Fruit fly (Drosophila melanogaster) whole organism, embryonic: ENCODE data around the gene AlkB.
A peak's percentile ranks its signal among the peaks of the same experiment; 100 is the strongest.

ENCODE experiments used
- Abd-B ChIP-seq: fragments of 200-800 bp; sonication (Bioruptor generic); optimal IDR thresholded peaks from 2 replicates; lab custom pipeline; 2018; ENCODE audit warnings: missing biosample characterization, mild to moderate bottlenecking, missing genetic modification characterization, moderate library complexity
- Aef1 ChIP-seq: fragments of 200-800 bp; sonication (Bioruptor generic); IDR thresholded peaks from 3 replicates; pipeline ENCODE4 v1.3.6; 2022; ENCODE audit warnings: missing biosample characterization, missing genetic modification characterization
- Asciz ChIP-seq: fragments of 200-800 bp; sonication (Bioruptor generic); optimal IDR thresholded peaks from 2 replicates; lab custom pipeline; 2017; ENCODE audit warnings: missing biosample characterization, mild to moderate bottlenecking, missing genetic modification characterization, missing genetic modification reagents
- B-H1 ChIP-seq: fragments of 200-800 bp; sonication (Bioruptor generic); IDR thresholded peaks from 3 replicates; pipeline ENCODE4 v1.3.6; 2022; ENCODE audit warnings: missing biosample characterization, missing genetic modification characterization
- CG10209 ChIP-seq: fragments of 200-800 bp; sonication (Bioruptor generic); optimal IDR thresholded peaks from 3 replicates; lab custom pipeline; 2017; ENCODE audit warnings: missing biosample characterization, mild to moderate bottlenecking, missing genetic modification characterization, missing genetic modification reagents
- CG10565 ChIP-seq: fragments of 200-800 bp; sonication (Bioruptor generic); optimal IDR thresholded peaks from 3 replicates; lab custom pipeline; 2016; ENCODE audit warnings: missing biosample characterization, mild to moderate bottlenecking, missing genetic modification characterization
- CG11247 ChIP-seq: fragments of 200-800 bp; sonication (Bioruptor generic); IDR thresholded peaks from 2 replicates; pipeline ENCODE4 v1.3.6; 2022; ENCODE audit warnings: missing biosample characterization, missing genetic modification characterization
- CG13296 ChIP-seq: fragments of 200-800 bp; sonication (Bioruptor generic); optimal IDR thresholded peaks from 3 replicates; lab custom pipeline; 2018; ENCODE audit warnings: missing biosample characterization, mild to moderate bottlenecking, missing genetic modification characterization
- CG1529 ChIP-seq: fragments of 200-800 bp; sonication (Bioruptor generic); optimal IDR thresholded peaks from 3 replicates; lab custom pipeline; 2018; ENCODE audit warnings: missing biosample characterization, missing genetic modification characterization
- CG15696 ChIP-seq: fragments of 200-800 bp; sonication (Bioruptor generic); optimal IDR thresholded peaks from 2 replicates; lab custom pipeline; 2019; ENCODE audit warnings: missing biosample characterization, mild to moderate bottlenecking, missing genetic modification characterization, moderate library complexity
- CG2116 ChIP-seq: fragments of 200-800 bp; sonication (Bioruptor generic); optimal IDR thresholded peaks from 3 replicates; lab custom pipeline; 2018; ENCODE audit warnings: missing biosample characterization, mild to moderate bottlenecking, missing genetic modification characterization
- CG2202 ChIP-seq: fragments of 200-800 bp; sonication (Bioruptor generic); optimal IDR thresholded peaks from 2 replicates; lab custom pipeline; 2018; ENCODE audit warnings: missing biosample characterization, mild to moderate bottlenecking, missing genetic modification characterization
- CG2712 ChIP-seq: fragments of 200-800 bp; optimal IDR thresholded peaks from 3 replicates; lab custom pipeline; 2019; ENCODE audit warnings: missing biosample characterization, mild to moderate bottlenecking, missing genetic modification characterization, moderate library complexity
- CG3163 ChIP-seq: fragments of 200-800 bp; sonication (Bioruptor generic); optimal IDR thresholded peaks from 3 replicates; lab custom pipeline; 2016; ENCODE audit warnings: missing biosample characterization, missing genetic modification characterization
- CG32532 ChIP-seq: fragments of 200-800 bp; sonication (Bioruptor generic); IDR thresholded peaks from 2 replicates; pipeline ENCODE4 v1.3.6; 2022; ENCODE audit warnings: missing biosample characterization, missing genetic modification characterization
- CG33557 ChIP-seq: fragments of 200-800 bp; sonication (Bioruptor generic); optimal IDR thresholded peaks from 2 replicates; lab custom pipeline; 2019; ENCODE audit warnings: missing biosample characterization, mild to moderate bottlenecking, missing genetic modification characterization, moderate library complexity
- CG34224 ChIP-seq: fragments of 200-800 bp; sonication (Bioruptor generic); IDR thresholded peaks from 3 replicates; pipeline ENCODE4 v1.3.6; 2022; ENCODE audit warnings: missing biosample characterization, missing genetic modification characterization; ENCODE audit not compliant: partially characterized antibody
- CG5953 ChIP-seq: fragments of 200-800 bp; sonication (Bioruptor generic); IDR thresholded peaks from 2 replicates; pipeline ENCODE4 v1.3.6; 2022; ENCODE audit warnings: missing biosample characterization, missing genetic modification characterization
- CG6683 ChIP-seq: fragments of 200-800 bp; sonication (Bioruptor generic); optimal IDR thresholded peaks from 2 replicates; lab custom pipeline; 2017; ENCODE audit warnings: missing biosample characterization, mild to moderate bottlenecking, missing genetic modification characterization, missing genetic modification reagents
- CG7928 ChIP-seq: fragments of 200-800 bp; sonication (Bioruptor generic); optimal IDR thresholded peaks from 2 replicates; lab custom pipeline; 2017; ENCODE audit warnings: missing biosample characterization, mild to moderate bottlenecking, missing genetic modification characterization
- CG8290 ChIP-seq, 3 experiments: fragments of 200-800 bp; sonication (Bioruptor generic); optimal IDR thresholded peaks; 2 replicates each; lab custom pipeline; 2016 to 2019; ENCODE audit warnings: missing biosample characterization in 3 of 3, missing genetic modification characterization in 3 of 3, mild to moderate bottlenecking in 2 of 3, moderate library complexity in 1 of 3
- CG9215 ChIP-seq: fragments of 200-800 bp; sonication (Bioruptor generic); IDR thresholded peaks from 2 replicates; pipeline ENCODE4 v1.3.6; 2022; ENCODE audit warnings: missing biosample characterization, missing genetic modification characterization
- CG9797 ChIP-seq: fragments of 200-800 bp; sonication (Bioruptor generic); optimal IDR thresholded peaks from 3 replicates; lab custom pipeline; 2018; ENCODE audit warnings: missing biosample characterization, mild to moderate bottlenecking, missing genetic modification characterization
- CG9876 ChIP-seq: fragments of 200-800 bp; sonication (Bioruptor generic); optimal IDR thresholded peaks from 2 replicates; lab custom pipeline; 2016; ENCODE audit warnings: missing biosample characterization, missing genetic modification characterization
- CrebB ChIP-seq: fragments of 200-800 bp; sonication (Bioruptor generic); optimal IDR thresholded peaks from 3 replicates; lab custom pipeline; 2018; ENCODE audit warnings: missing biosample characterization, mild to moderate bottlenecking, missing genetic modification characterization
- Dbx ChIP-seq: fragments of 200-800 bp; sonication (Bioruptor generic); IDR thresholded peaks from 3 replicates; pipeline ENCODE4 v1.3.6; 2022; ENCODE audit warnings: missing biosample characterization, missing genetic modification characterization
- Elba2 ChIP-seq: fragments of 200-800 bp; sonication (Bioruptor generic); optimal IDR thresholded peaks from 3 replicates; lab custom pipeline; 2016; ENCODE audit warnings: missing biosample characterization, missing genetic modification characterization
- Fer3 ChIP-seq: fragments of 200-800 bp; sonication (Bioruptor generic); optimal IDR thresholded peaks from 2 replicates; lab custom pipeline; 2018; ENCODE audit warnings: missing biosample characterization, mild to moderate bottlenecking, missing genetic modification characterization, moderate library complexity
- Mad ChIP-seq: fragments of 200-800 bp; sonication (Bioruptor generic); optimal IDR thresholded peaks from 2 replicates; lab custom pipeline; 2016; ENCODE audit warnings: missing biosample characterization, missing genetic modification characterization
- Mes4 ChIP-seq: fragments of 200-800 bp; sonication (Bioruptor generic); optimal IDR thresholded peaks from 2 replicates; lab custom pipeline; 2016; ENCODE audit warnings: missing biosample characterization, missing genetic modification characterization
- NC2β ChIP-seq: fragments of 200-800 bp; sonication (Bioruptor generic); optimal IDR thresholded peaks from 2 replicates; lab custom pipeline; 2016; ENCODE audit warnings: missing biosample characterization, missing genetic modification characterization
- YL-1 ChIP-seq: fragments of 200-800 bp; sonication (Bioruptor generic); optimal IDR thresholded peaks from 3 replicates; lab custom pipeline; 2017; ENCODE audit warnings: missing biosample characterization, mild to moderate bottlenecking, missing genetic modification characterization
- bigmax ChIP-seq: fragments of 200-800 bp; sonication (Bioruptor generic); optimal IDR thresholded peaks from 2 replicates; lab custom pipeline; 2018; ENCODE audit warnings: missing biosample characterization, mild to moderate bottlenecking, missing genetic modification characterization
- crol ChIP-seq: fragments of 200-800 bp; sonication (Bioruptor generic); IDR thresholded peaks from 2 replicates; pipeline ENCODE4 v1.3.6; 2022; ENCODE audit warnings: missing biosample characterization, missing genetic modification characterization
- cwo ChIP-seq: fragments of 200-800 bp; sonication (Bioruptor generic); optimal IDR thresholded peaks from 3 replicates; lab custom pipeline; 2017; ENCODE audit warnings: missing biosample characterization, missing genetic modification characterization, mild to moderate bottlenecking, moderate library complexity, missing genetic modification reagents
- dpn ChIP-seq, 2 experiments: fragments of 200-800 bp; sonication (Bioruptor generic); optimal IDR thresholded peaks; 3 replicates each; lab custom pipeline; 2016; ENCODE audit warnings: missing biosample characterization in 2 of 2, missing genetic modification characterization in 2 of 2
- fd64A ChIP-seq: fragments of 200-800 bp; sonication (Bioruptor generic); optimal IDR thresholded peaks from 3 replicates; lab custom pipeline; 2018; ENCODE audit warnings: missing biosample characterization, mild to moderate bottlenecking, missing genetic modification characterization
- gro ChIP-seq: fragments of 200-800 bp; sonication (Bioruptor generic); optimal IDR thresholded peaks from 2 replicates; lab custom pipeline; 2016; ENCODE audit warnings: missing biosample characterization, missing genetic modification characterization
- pzg ChIP-seq: fragments of 200-800 bp; sonication (Bioruptor generic); optimal IDR thresholded peaks from 3 replicates; lab custom pipeline; 2018; ENCODE audit warnings: missing biosample characterization, mild to moderate bottlenecking, missing genetic modification characterization, moderate library complexity
- repo ChIP-seq: fragments of 200-800 bp; sonication (Bioruptor generic); optimal IDR thresholded peaks from 2 replicates; lab custom pipeline; 2016; ENCODE audit warnings: missing biosample characterization, missing genetic modification characterization
- rib ChIP-seq: fragments of 200-800 bp; sonication (Bioruptor generic); IDR thresholded peaks from 2 replicates; pipeline ENCODE4 v1.3.6; 2022; ENCODE audit warnings: missing biosample characterization, missing genetic modification characterization
- salm ChIP-seq: fragments of 200-800 bp; sonication (Bioruptor generic); optimal IDR thresholded peaks from 2 replicates; lab custom pipeline; 2018; ENCODE audit warnings: missing biosample characterization, mild to moderate bottlenecking, missing genetic modification characterization
- seq ChIP-seq: fragments of 200-800 bp; sonication (Bioruptor generic); IDR thresholded peaks from 2 replicates; pipeline ENCODE4 v1.3.6; 2022; ENCODE audit warnings: missing biosample characterization, missing genetic modification characterization
- sob ChIP-seq: fragments of 200-800 bp; sonication (Bioruptor generic); IDR thresholded peaks from 2 replicates; pipeline ENCODE4 v1.3.6; 2022; ENCODE audit warnings: missing biosample characterization, missing genetic modification characterization
- ssp ChIP-seq: fragments of 200-800 bp; sonication (Bioruptor generic); IDR thresholded peaks from 2 replicates; pipeline ENCODE4 v1.3.6; 2022; ENCODE audit warnings: missing biosample characterization, missing genetic modification characterization
- vnd ChIP-seq: fragments of 200-800 bp; sonication (Bioruptor generic); IDR thresholded peaks from 3 replicates; pipeline ENCODE4 v1.3.6; 2022; ENCODE audit warnings: missing biosample characterization, missing genetic modification characterization; ENCODE audit not compliant: partially characterized antibody
- wek ChIP-seq: fragments of 200-800 bp; sonication (Bioruptor generic); optimal IDR thresholded peaks from 3 replicates; lab custom pipeline; 2018; ENCODE audit warnings: missing biosample characterization, mild to moderate bottlenecking, missing genetic modification characterization, moderate library complexity

Gene AlkB

dm6 chrX:15870777-15871757 lies 11.8 kb upstream of the AlkB start (continued):
- TF ChIP-seq YL-1 (GFP tag; lab: Kevin White, UChicago): peak; percentile 37
- TF ChIP-seq dpn (GFP tag; optimal IDR thresholded peaks at IDR 0.05; lab: Kevin White, UChicago): peak in 1 of 2 experiments; percentile 58
- peak; percentile 77 for TF ChIP-seq CG10209 (GFP tag; lab: Kevin White, UChicago)
- no peak for TF ChIP-seq Abd-B (GFP tag; lab: Kevin White, UChicago)
- peak; percentile 16 for TF ChIP-seq gro
- TF ChIP-seq Fer3 (tag; lab: Kevin White, UChicago): peak; percentile 85
- no peak for TF ChIP-seq vnd (GFP tag; lab: Robert Waterston, UW)
- TF ChIP-seq CG5953 (GFP tag; lab: Robert Waterston, UW): 0 out of 2 replicates have a peak, but pooled peaks have one; percentile 9
- no peak for TF ChIP-seq CG7928 (GFP tag; lab: Kevin White, UChicago)
- TF ChIP-seq CG1529 (GFP tag; lab: Kevin White, UChicago): peak; percentile 50
- 0 out of 2 replicates have a peak, but pooled peaks have one; percentile 28 for TF ChIP-seq CG11247 (GFP tag; lab: Robert Waterston, UW)
- peak; percentile 16; the same call in 1 of the 2 replicates for TF ChIP-seq CG32532 (GFP tag; lab: Robert Waterston, UW)
- TF ChIP-seq Asciz (GFP tag; lab: Kevin White, UChicago): no peak
- TF ChIP-seq pzg (GFP tag; lab: Kevin White, UChicago): peak; percentile 2
- peak; percentile 51 for TF ChIP-seq repo (GFP tag; lab: Kevin White, UChicago)
- peak; percentile 74 for TF ChIP-seq CG6683
- TF ChIP-seq CG9215 (GFP tag; lab: Robert Waterston, UW): no peak
- peak; percentile 53 for TF ChIP-seq CG2202
- TF ChIP-seq CG3163: peak; percentile 57
- no peak for TF ChIP-seq CG9797 (GFP tag; lab: Kevin White, UChicago)
- TF ChIP-seq CrebB (tag; lab: Kevin White, UChicago): peak; percentile 89
- no peak for TF ChIP-seq Aef1
- TF ChIP-seq ssp (GFP tag; lab: Robert Waterston, UW): peak; percentile 43
- TF ChIP-seq CG10565 (GFP tag; lab: Kevin White, UChicago): no peak
- peak; percentile 69; the same call in 1 of the 2 replicates for TF ChIP-seq seq
- TF ChIP-seq B-H1 (GFP tag; lab: Robert Waterston, UW): peak; percentile 14; the same call in 1 of the 3 replicates
- TF ChIP-seq Dbx (GFP tag; lab: Robert Waterston, UW): peak; percentile 53; the same call in 1 of the 3 replicates
- TF ChIP-seq cwo: peak; percentile 59
- peak; percentile 63 for TF ChIP-seq fd64A (GFP tag; lab: Kevin White, UChicago)
- peak; percentile 7 for TF ChIP-seq CG8290 (GFP tag; optimal IDR thresholded peaks at IDR 0.05; lab: Kevin White, UChicago)
- peak in 1 of 2 experiments; percentile 40 for TF ChIP-seq CG8290 (tag; optimal IDR thresholded peaks at IDR 0.05; lab: Kevin White, UChicago)
- peak; percentile 94 for TF ChIP-seq CG13296
- peak; percentile 66 for TF ChIP-seq sob (GFP tag; lab: Robert Waterston, UW)
- TF ChIP-seq NC2β: peak; percentile 28
- TF ChIP-seq CG2712 (tag; lab: Kevin White, UChicago): no peak
- peak; percentile 56 for TF ChIP-seq CG2116
- TF ChIP-seq Mad (GFP tag; lab: Kevin White, UChicago): peak; percentile 46
- no peak for TF ChIP-seq CG9876 (GFP tag; lab: Kevin White, UChicago)
- no peak for TF ChIP-seq crol (GFP tag; lab: Robert Waterston, UW)
- peak; percentile 66 for TF ChIP-seq CG15696
- TF ChIP-seq Mes4 (GFP tag; lab: Kevin White, UChicago): peak; percentile 33
- peak; percentile 32 for TF ChIP-seq bigmax (GFP tag; lab: Kevin White, UChicago)
- peak; percentile 41 for TF ChIP-seq salm
- no peak for TF ChIP-seq CG34224 (GFP tag; lab: Robert Waterston, UW)
- peak; percentile 90 for TF ChIP-seq wek (GFP tag; lab: Kevin White, UChicago)
- peak; percentile 53 for TF ChIP-seq CG33557
- TF ChIP-seq Elba2 (GFP tag; lab: Kevin White, UChicago): peak; percentile 74
- TF ChIP-seq rib (GFP tag; lab: Robert Waterston, UW): peak; percentile 20; the same call in 1 of the 2 replicates
